Fruit fly (Drosophila melanogaster) whole organism, adult: Measurements from ENCODE around the gene CG7943.

Experiments
- CG11617 ChIP-seq: fragments of 200-800 bp; sonication (Bioruptor generic); optimal IDR thresholded peaks from 2 replicates; lab custom pipeline; 2017; ENCODE audit warnings: mild to moderate bottlenecking, missing biosample characterization, missing genetic modification reagents, missing genetic modification characterization
- CG12768 ChIP-seq: fragments of 200-800 bp; sonication (Bioruptor generic); optimal IDR thresholded peaks from 2 replicates; lab custom pipeline; 2017; ENCODE audit warnings: missing biosample characterization, missing genetic modification characterization, mild to moderate bottlenecking, moderate library complexity, missing genetic modification reagents
- CG14711 ChIP-seq: fragments of 200-800 bp; sonication (Bioruptor generic); optimal IDR thresholded peaks from 2 replicates; lab custom pipeline; 2018; ENCODE audit warnings: missing biosample characterization, mild to moderate bottlenecking, missing genetic modification characterization, moderate library complexity
- CG1620 ChIP-seq: fragments of 200-800 bp; sonication (Bioruptor generic); optimal IDR thresholded peaks from 2 replicates; lab custom pipeline; 2016; ENCODE audit warnings: missing biosample characterization, missing genetic modification characterization
- CG33017 ChIP-seq: fragments of 200-800 bp; sonication (Bioruptor generic); optimal IDR thresholded peaks from 2 replicates; lab custom pipeline; 2018; ENCODE audit warnings: missing biosample characterization, mild to moderate bottlenecking, missing genetic modification characterization, moderate library complexity
- CG7045 ChIP-seq: fragments of 200-800 bp; sonication (Bioruptor generic); optimal IDR thresholded peaks from 2 replicates; lab custom pipeline; 2017; ENCODE audit warnings: missing biosample characterization, mild to moderate bottlenecking, missing genetic modification characterization
- CG7101 ChIP-seq: fragments of 200-800 bp; sonication (Bioruptor generic); optimal IDR thresholded peaks from 2 replicates; lab custom pipeline; 2018; ENCODE audit warnings: missing biosample characterization, mild to moderate bottlenecking, missing genetic modification characterization, moderate library complexity
- Clk ChIP-seq: fragments of 200-800 bp; sonication (Bioruptor generic); optimal IDR thresholded peaks from 2 replicates; lab custom pipeline; 2017; ENCODE audit warnings: missing biosample characterization, missing genetic modification characterization
- Crg-1 ChIP-seq: fragments of 200-800 bp; sonication (Bioruptor generic); optimal IDR thresholded peaks from 2 replicates; lab custom pipeline; 2016; ENCODE audit warnings: missing biosample characterization, missing genetic modification characterization
- Hr96 ChIP-seq: fragments of 200-800 bp; sonication (Bioruptor generic); optimal IDR thresholded peaks from 2 replicates; lab custom pipeline; 2016; ENCODE audit warnings: missing biosample characterization, missing genetic modification characterization
- Mnt ChIP-seq: fragments of 200-800 bp; sonication (Bioruptor generic); optimal IDR thresholded peaks from 2 replicates; lab custom pipeline; 2016; ENCODE audit warnings: missing biosample characterization, mild to moderate bottlenecking, missing genetic modification characterization
- bab1 ChIP-seq: fragments of 200-800 bp; sonication (Bioruptor generic); optimal IDR thresholded peaks from 3 replicates; lab custom pipeline; 2019; ENCODE audit warnings: missing biosample characterization, mild to moderate bottlenecking, missing genetic modification characterization, moderate library complexity
- cic ChIP-seq: fragments of 200-800 bp; sonication (Bioruptor generic); optimal IDR thresholded peaks from 2 replicates; lab custom pipeline; 2017; ENCODE audit warnings: missing biosample characterization, mild to moderate bottlenecking, missing genetic modification characterization, moderate library complexity
- cnc ChIP-seq, 2 experiments: fragments of >200 bp; optimal IDR thresholded peaks; 2 replicates each; lab custom pipeline; 2017
- kay ChIP-seq: fragments of 200-800 bp; sonication (Bioruptor generic); peaks from one replicate; lab custom pipeline; 2016; ENCODE audit warnings: missing biosample characterization, missing genetic modification characterization, borderline replicate concordance
- ovo ChIP-seq: fragments of 200-800 bp; sonication (Bioruptor generic); optimal IDR thresholded peaks from 2 replicates; lab custom pipeline; 2016; ENCODE audit warnings: missing biosample characterization, missing genetic modification characterization
- pad ChIP-seq: fragments of 200-800 bp; sonication (Bioruptor generic); optimal IDR thresholded peaks from 3 replicates; lab custom pipeline; 2017; ENCODE audit warnings: missing biosample characterization, missing genetic modification characterization, mild to moderate bottlenecking, moderate library complexity, missing genetic modification reagents
- tj ChIP-seq: fragments of 200-800 bp; sonication (Bioruptor generic); optimal IDR thresholded peaks from 3 replicates; lab custom pipeline; 2017; ENCODE audit warnings: missing biosample characterization, mild to moderate bottlenecking, missing genetic modification characterization, moderate library complexity
- toe ChIP-seq: fragments of 200-800 bp; sonication (Bioruptor generic); optimal IDR thresholded peaks from 2 replicates; lab custom pipeline; 2016; ENCODE audit warnings: missing biosample characterization, missing genetic modification characterization

Gene CG7943

DNA sequence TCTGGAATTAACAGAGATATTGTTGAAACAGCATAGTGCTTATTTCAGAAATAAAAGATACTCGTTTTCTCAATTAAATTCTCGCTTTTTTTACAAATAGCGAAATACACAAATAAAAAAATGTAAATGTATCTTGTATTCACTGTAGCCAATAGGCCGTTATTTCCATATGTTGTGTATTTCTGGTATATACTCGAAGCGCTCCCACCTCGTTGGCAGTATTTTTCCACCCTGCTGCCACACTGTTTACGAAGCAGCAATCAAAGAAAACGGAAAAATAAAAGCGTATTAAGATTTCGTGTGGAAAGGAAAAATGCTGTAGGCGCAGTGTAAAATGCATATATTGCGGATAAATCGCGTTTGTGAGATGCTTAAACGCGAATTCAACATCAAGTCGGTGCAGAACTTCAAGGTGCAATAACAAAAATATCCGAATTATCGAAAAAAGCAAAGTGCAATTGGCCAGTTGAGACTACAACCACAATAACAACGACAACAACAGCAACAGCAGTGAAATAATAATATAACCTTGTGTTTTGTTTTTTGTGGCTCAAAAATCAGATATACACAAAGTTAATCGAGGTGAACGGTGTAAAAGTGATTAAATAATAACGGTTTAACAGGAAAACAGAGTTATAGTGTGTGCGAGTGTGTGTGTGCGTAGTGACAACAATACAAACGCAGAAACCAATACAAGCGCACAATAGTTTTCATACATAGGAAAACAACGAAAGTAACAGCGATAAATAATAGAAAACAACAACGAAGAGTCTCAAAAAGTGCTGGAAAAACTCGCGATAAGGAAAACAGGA is 12.0 kb downstream of the CG7943 start, which contains the start of gene sima:
TSS of gene sima (plus strand) at position 255 of the 812 bp plus-strand sequence.
- TF ChIP-seq cic (peak; percentile 46), Hr96 (GFP tag; lab: Kevin White, UChicago) (no peak), CG12768 (peak; percentile 57), Mnt (GFP tag; lab: Kevin White, UChicago) (peak; percentile 55), pad (GFP tag; lab: Kevin White, UChicago) (no peak), CG1620 (no peak), CG14711 (tag; lab: Kevin White, UChicago) (peak; percentile 48), bab1 (peak; percentile 26), CG7101 (tag; lab: Kevin White, UChicago) (peak; percentile 15), toe (peak; percentile 12), CG33017 (tag; lab: Kevin White, UChicago) (peak; percentile 28), ovo (GFP tag; lab: Kevin White, UChicago) (peak; percentile 1), CG11617 (GFP tag; lab: Kevin White, UChicago) (peak; percentile 40)

DNA sequence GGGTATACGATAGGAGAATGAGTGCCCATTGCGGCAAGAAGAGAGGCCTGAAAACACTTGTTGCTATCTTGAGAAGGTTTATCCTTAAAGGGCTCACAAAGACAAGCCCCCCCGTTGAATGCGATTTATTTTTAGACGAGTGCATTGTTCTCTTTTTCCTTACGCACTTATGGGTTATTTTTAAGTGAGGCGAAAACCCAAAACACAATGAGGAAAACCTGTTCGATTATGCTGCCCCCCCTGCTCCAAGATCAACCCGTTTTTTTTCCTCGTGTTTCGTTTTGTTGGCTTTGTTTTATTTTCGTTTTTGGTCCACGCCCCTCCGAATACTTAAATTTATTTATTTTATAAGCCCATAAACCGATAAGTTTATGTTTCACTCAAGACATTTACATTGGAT is 13.7 kb downstream of the CG7943 start:
- TF ChIP-seq cnc (optimal IDR thresholded peaks at IDR 0.05; lab: Kevin White, UChicago) (no peak), CG11617 (GFP tag; lab: Kevin White, UChicago) (no peak), Mnt (GFP tag; lab: Kevin White, UChicago) (no peak), CG7101 (tag; lab: Kevin White, UChicago) (no peak), CG12768 (no peak), CG14711 (tag; lab: Kevin White, UChicago) (no peak), pad (GFP tag; lab: Kevin White, UChicago) (no peak), cic (no peak), kay (GFP tag; lab: Kevin White, UChicago) (no peak), CG33017 (tag; lab: Kevin White, UChicago) (no peak), bab1 (no peak)

DNA sequence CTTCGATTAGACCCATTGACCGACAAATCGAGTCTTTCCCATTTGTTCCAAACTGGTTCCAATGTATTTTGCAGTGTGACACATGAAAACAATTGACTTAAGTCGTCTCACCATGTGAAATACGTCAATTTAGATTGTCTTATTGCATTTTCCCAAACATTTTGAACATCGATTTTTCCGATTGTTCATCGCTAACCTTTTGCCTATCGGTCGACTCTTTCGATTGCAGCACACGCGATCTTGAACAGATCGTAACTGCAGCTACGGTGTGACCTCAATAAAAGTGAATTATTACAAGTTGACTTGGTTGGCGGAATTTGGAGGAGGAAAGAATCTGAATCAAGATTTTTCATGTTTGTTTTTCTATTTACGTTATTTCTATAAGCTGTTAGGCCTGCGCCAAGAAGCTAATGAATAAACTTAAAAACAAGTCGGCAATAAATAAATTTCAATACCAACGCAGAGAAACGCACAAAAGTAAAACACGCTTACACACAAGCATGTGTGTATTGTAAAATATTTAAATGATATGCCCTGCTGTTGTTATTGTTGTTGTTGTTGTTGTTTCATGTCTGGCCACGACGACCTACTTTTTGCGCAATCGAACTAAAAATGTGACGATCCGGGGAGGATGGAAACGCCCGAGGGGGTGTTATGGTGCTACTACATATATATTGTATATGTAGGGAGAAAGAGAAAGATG is 14.3 kb downstream of the CG7943 start:
- no peak for TF ChIP-seq tj (GFP tag; lab: Kevin White, UChicago)
- TF ChIP-seq bab1 = no peak
- TF ChIP-seq CG1620 = no peak
- no peak for TF ChIP-seq Crg-1 (GFP tag; lab: Kevin White, UChicago)
- no peak for TF ChIP-seq kay (GFP tag; lab: Kevin White, UChicago)
- no peak for TF ChIP-seq CG33017 (tag; lab: Kevin White, UChicago)
- no peak for TF ChIP-seq cnc (optimal IDR thresholded peaks at IDR 0.05; lab: Kevin White, UChicago)
- TF ChIP-seq pad (GFP tag; lab: Kevin White, UChicago) = no peak
- no peak for TF ChIP-seq ovo (GFP tag; lab: Kevin White, UChicago)
- TF ChIP-seq Mnt (GFP tag; lab: Kevin White, UChicago) = no peak
- TF ChIP-seq CG11617 (GFP tag; lab: Kevin White, UChicago) = no peak
- no peak for TF ChIP-seq toe
- TF ChIP-seq CG14711 (tag; lab: Kevin White, UChicago) = no peak
- no peak for TF ChIP-seq CG7045 (GFP tag; lab: Kevin White, UChicago)
- no peak for TF ChIP-seq CG12768
- no peak for TF ChIP-seq Clk (GFP tag; lab: Kevin White, UChicago)
- TF ChIP-seq Hr96 (GFP tag; lab: Kevin White, UChicago) = no peak

DNA sequence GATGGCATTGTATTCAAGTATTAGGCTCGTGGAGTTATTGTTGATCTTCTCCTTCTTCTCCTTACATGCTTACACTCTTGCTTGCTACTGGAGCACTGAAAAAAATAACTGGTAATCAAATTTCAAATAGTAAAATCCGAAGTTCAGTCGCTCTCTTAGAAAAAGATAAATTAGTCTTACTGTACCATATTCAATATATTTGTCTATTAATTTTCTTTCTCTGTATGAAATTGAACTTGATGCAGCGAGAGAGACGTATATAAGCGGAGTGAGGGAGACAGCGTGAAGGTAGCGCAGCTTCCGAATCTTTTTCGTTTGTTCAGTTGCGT is 14.8 kb downstream of the CG7943 start:
- TF ChIP-seq CG14711 (tag; lab: Kevin White, UChicago) (peak; percentile 48), CG33017 (tag; lab: Kevin White, UChicago) (peak; percentile 38), CG12768 (peak; percentile 26), CG7101 (tag; lab: Kevin White, UChicago) (peak; percentile 56), Mnt (GFP tag; lab: Kevin White, UChicago) (peak; percentile 15), cic (no peak)

DNA sequence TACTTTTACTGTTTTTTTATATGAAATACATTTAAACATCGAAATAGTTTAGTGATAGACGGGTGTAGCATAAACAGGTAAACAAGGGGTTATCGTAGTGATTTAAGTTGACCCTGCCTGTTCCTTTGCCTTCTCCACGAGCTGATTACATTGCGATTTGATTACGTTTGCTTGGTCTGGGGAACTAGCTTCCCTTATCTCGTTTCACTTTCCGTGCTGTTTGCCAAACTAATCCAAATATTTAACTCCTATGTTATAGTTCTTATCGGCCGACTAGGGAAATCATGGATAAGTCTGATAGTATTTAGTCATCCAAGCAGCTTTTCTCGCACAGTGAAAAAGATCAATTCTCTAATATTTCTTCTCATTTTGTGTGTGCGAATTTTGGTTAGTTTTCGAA is 15.7 kb downstream of the CG7943 start:
- TF ChIP-seq cnc (optimal IDR thresholded peaks at IDR 0.05; lab: Kevin White, UChicago) (no peak), Clk (GFP tag; lab: Kevin White, UChicago) (no peak), kay (GFP tag; lab: Kevin White, UChicago) (peak; percentile 48), cic (peak; percentile 35), CG7101 (tag; lab: Kevin White, UChicago) (no peak), ovo (GFP tag; lab: Kevin White, UChicago) (no peak), CG7045 (GFP tag; lab: Kevin White, UChicago) (peak; percentile 30), CG11617 (GFP tag; lab: Kevin White, UChicago) (no peak), CG1620 (no peak), CG14711 (tag; lab: Kevin White, UChicago) (no peak)

DNA sequence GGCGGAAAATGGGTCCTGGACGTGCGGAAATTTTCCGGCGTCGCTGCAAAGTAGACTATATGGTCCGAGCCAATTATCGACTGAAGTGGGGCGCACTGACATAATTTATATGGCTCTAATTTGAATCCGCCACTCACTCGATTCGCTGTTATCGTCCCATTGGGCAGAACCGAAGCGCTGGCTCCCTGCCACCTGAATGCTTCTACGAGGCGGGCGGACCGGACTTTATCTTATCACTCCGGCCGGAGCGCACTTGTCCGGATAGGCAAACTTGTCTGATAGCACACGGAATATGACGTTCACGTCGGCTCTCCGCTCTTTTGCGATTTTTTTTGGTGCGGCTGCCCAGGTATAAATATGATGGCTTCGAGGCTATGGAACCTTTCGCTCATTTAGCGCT is 16.3 kb downstream of the CG7943 start:
- TF ChIP-seq cic (no peak), bab1 (no peak), tj (GFP tag; lab: Kevin White, UChicago) (no peak)
